Fruit fly (Drosophila melanogaster) whole organism, embryonic: ENCODE results near the gene CG45105.

Experiments used
- Abd-B ChIP-seq: fragments of 200-800 bp; sonication (Bioruptor generic); optimal IDR thresholded peaks from 2 replicates; lab custom pipeline; 2018; ENCODE audit warnings: missing biosample characterization, mild to moderate bottlenecking, missing genetic modification characterization, moderate library complexity
- Awh ChIP-seq: fragments of 200-800 bp; sonication (Bioruptor generic); IDR thresholded peaks from 2 replicates; pipeline ENCODE4, ENCODE4 v1.3.6; 2022; ENCODE audit warnings: missing biosample characterization, missing genetic modification characterization
- BEAF-32 ChIP-seq: fragments of 200-800 bp; sonication (Bioruptor generic); optimal IDR thresholded peaks from 3 replicates; lab custom pipeline; 2017; ENCODE audit warnings: missing biosample characterization, missing genetic modification characterization, mild to moderate bottlenecking, moderate library complexity, missing genetic modification reagents
- C15 ChIP-seq: fragments of 200-800 bp; sonication (Bioruptor generic); IDR thresholded peaks from 3 replicates; pipeline ENCODE4 v1.3.6; 2022; ENCODE audit warnings: missing biosample characterization, missing genetic modification characterization
- CG10274 ChIP-seq: fragments of 200-800 bp; sonication (Bioruptor generic); optimal IDR thresholded peaks from 3 replicates; lab custom pipeline; 2017; ENCODE audit warnings: missing biosample characterization, mild to moderate bottlenecking, missing genetic modification characterization
- CG11504 ChIP-seq: fragments of 200-800 bp; sonication (Bioruptor generic); optimal IDR thresholded peaks from 3 replicates; lab custom pipeline; 2019; ENCODE audit warnings: missing biosample characterization, mild to moderate bottlenecking, missing genetic modification characterization, moderate library complexity
- CG11723 ChIP-seq: fragments of 200-800 bp; sonication (Bioruptor generic); optimal IDR thresholded peaks from 2 replicates; lab custom pipeline; 2017; ENCODE audit warnings: missing biosample characterization, mild to moderate bottlenecking, missing genetic modification characterization
- CG1233 ChIP-seq: fragments of 200-800 bp; sonication (Bioruptor generic); optimal IDR thresholded peaks from 4 replicates; lab custom pipeline; 2018; ENCODE audit warnings: missing biosample characterization, mild to moderate bottlenecking, missing genetic modification characterization
- CG12769 ChIP-seq: fragments of 200-800 bp; sonication (Bioruptor generic); optimal IDR thresholded peaks from 2 replicates; lab custom pipeline; 2019; ENCODE audit warnings: missing biosample characterization, mild to moderate bottlenecking, missing genetic modification characterization, moderate library complexity
- CG13894 ChIP-seq: fragments of 200-800 bp; sonication (Bioruptor generic); optimal IDR thresholded peaks from 3 replicates; lab custom pipeline; 2018; ENCODE audit warnings: missing biosample characterization, mild to moderate bottlenecking, missing genetic modification characterization, moderate library complexity
- CG14667 ChIP-seq: fragments of 200-800 bp; sonication (Bioruptor generic); IDR thresholded peaks from 2 replicates; pipeline ENCODE4 v1.3.6; 2022; ENCODE audit warnings: missing biosample characterization, missing genetic modification characterization
- CG17385 ChIP-seq: fragments of 200-800 bp; sonication (Bioruptor generic); optimal IDR thresholded peaks from 3 replicates; lab custom pipeline; 2018; ENCODE audit warnings: missing biosample characterization, mild to moderate bottlenecking, missing genetic modification characterization
- CG17612 ChIP-seq: fragments of 200-800 bp; sonication (Bioruptor generic); IDR thresholded peaks from 2 replicates; pipeline ENCODE4 v1.3.6; 2022; ENCODE audit warnings: missing biosample characterization, missing genetic modification characterization
- CG1792 ChIP-seq: fragments of 200-800 bp; sonication (Bioruptor generic); optimal IDR thresholded peaks from 2 replicates; lab custom pipeline; 2016; ENCODE audit warnings: missing biosample characterization, missing genetic modification characterization
- CG18476 ChIP-seq: fragments of 200-800 bp; sonication (Bioruptor generic); optimal IDR thresholded peaks from 2 replicates; lab custom pipeline; 2016; ENCODE audit warnings: missing biosample characterization, mild to moderate bottlenecking, missing genetic modification characterization
- CG3281 ChIP-seq: fragments of 200-800 bp; sonication (Bioruptor generic); optimal IDR thresholded peaks from 3 replicates; lab custom pipeline; 2017; ENCODE audit warnings: missing biosample characterization, mild to moderate bottlenecking, missing genetic modification characterization
- CG3726 ChIP-seq: fragments of 200-800 bp; sonication (Bioruptor generic); IDR thresholded peaks from 3 replicates; pipeline ENCODE4, ENCODE4 v1.3.6; 2022; ENCODE audit warnings: missing biosample characterization, missing genetic modification characterization
- CG5245 ChIP-seq: fragments of 200-800 bp; sonication (Bioruptor generic); optimal IDR thresholded peaks from 3 replicates; lab custom pipeline; 2016; ENCODE audit warnings: missing biosample characterization, missing genetic modification characterization
- CG8281 ChIP-seq: fragments of 200-800 bp; sonication (Bioruptor generic); optimal IDR thresholded peaks from 2 replicates; lab custom pipeline; 2018; ENCODE audit warnings: missing biosample characterization, mild to moderate bottlenecking, missing genetic modification characterization, moderate library complexity
- CG9215 ChIP-seq: fragments of 200-800 bp; sonication (Bioruptor generic); IDR thresholded peaks from 2 replicates; pipeline ENCODE4 v1.3.6; 2022; ENCODE audit warnings: missing biosample characterization, missing genetic modification characterization
- CG9727 ChIP-seq: fragments of 200-800 bp; sonication (Bioruptor generic); optimal IDR thresholded peaks from 3 replicates; lab custom pipeline; 2017; ENCODE audit warnings: missing biosample characterization, mild to moderate bottlenecking, missing genetic modification characterization
- Dbx ChIP-seq: fragments of 200-800 bp; sonication (Bioruptor generic); IDR thresholded peaks from 3 replicates; pipeline ENCODE4 v1.3.6; 2022; ENCODE audit warnings: missing biosample characterization, missing genetic modification characterization
- Dll ChIP-seq: fragments of 200-800 bp; sonication (Bioruptor generic); IDR thresholded peaks from 4 replicates; pipeline ENCODE4 v1.3.6; 2022; ENCODE audit warnings: missing biosample characterization, missing genetic modification characterization; ENCODE audit not compliant: partially characterized antibody
- Dref ChIP-seq: fragments of 200-800 bp; sonication (Bioruptor generic); IDR thresholded peaks from 2 replicates; pipeline ENCODE4 v1.3.6; 2022; ENCODE audit warnings: missing biosample characterization, missing genetic modification characterization
- ERR ChIP-seq: fragments of 200-800 bp; sonication (Bioruptor generic); optimal IDR thresholded peaks from 2 replicates; lab custom pipeline; 2016; ENCODE audit warnings: missing biosample characterization, missing genetic modification characterization
- Eip74EF ChIP-seq, 2 experiments: fragments of 200-800 bp in 1 of 2; fragments of >200 bp in 1 of 2; sonication (Bioruptor generic) in 1 of 2; optimal IDR thresholded peaks; 2 replicates each; lab custom pipeline; 2017 to 2019; ENCODE audit warnings: missing biosample characterization in 2 of 2, missing genetic modification characterization in 2 of 2, mild to moderate bottlenecking in 1 of 2, moderate library complexity in 1 of 2
- Ets65A ChIP-seq: fragments of 200-800 bp; sonication (Bioruptor generic); peaks from one replicate; lab custom pipeline; 2016; ENCODE audit warnings: missing biosample characterization, missing genetic modification characterization
- GATAe ChIP-seq: fragments of 200-800 bp; sonication (Bioruptor generic); conservative IDR thresholded peaks from 2 replicates; pipeline ENCODE4 v1.3.6; 2022; ENCODE audit warnings: missing biosample characterization, missing genetic modification characterization
- Gsc ChIP-seq: fragments of 200-800 bp; sonication (Bioruptor generic); IDR thresholded peaks from 2 replicates; pipeline ENCODE4 v1.3.6; 2022; ENCODE audit warnings: missing biosample characterization, missing genetic modification characterization
- Gug ChIP-seq: fragments of 200-800 bp; sonication (Bioruptor generic); IDR thresholded peaks from 4 replicates; pipeline ENCODE4 v1.3.6; 2022; ENCODE audit warnings: missing biosample characterization, missing genetic modification characterization
- Hr78 ChIP-seq, 2 experiments: fragments of 200-800 bp in 1 of 2; fragments of >200 bp in 1 of 2; sonication (Bioruptor generic) in 1 of 2; optimal IDR thresholded peaks; 2 replicates each; lab custom pipeline; 2017 to 2019; ENCODE audit warnings: missing biosample characterization in 2 of 2, missing genetic modification characterization in 2 of 2, mild to moderate bottlenecking in 1 of 2, moderate library complexity in 1 of 2
- NC2α ChIP-seq: fragments of 200-800 bp; sonication (Bioruptor generic); optimal IDR thresholded peaks from 2 replicates; lab custom pipeline; 2016; ENCODE audit warnings: missing biosample characterization, missing genetic modification characterization
- Poxn ChIP-seq: fragments of 200-800 bp; sonication (Bioruptor generic); IDR thresholded peaks from 2 replicates; pipeline ENCODE4 v1.3.6; 2022; ENCODE audit warnings: missing biosample characterization, missing genetic modification characterization
- Rx ChIP-seq: fragments of 200-800 bp; sonication (Bioruptor generic); IDR thresholded peaks from 2 replicates; pipeline ENCODE4 v1.3.6; 2022; ENCODE audit warnings: missing biosample characterization, missing genetic modification characterization
- Sox102F ChIP-seq: fragments of 200-800 bp; sonication (Bioruptor generic); optimal IDR thresholded peaks from 2 replicates; lab custom pipeline; 2018; ENCODE audit warnings: missing biosample characterization, mild to moderate bottlenecking, missing genetic modification characterization, moderate library complexity
- ap ChIP-seq: fragments of 200-800 bp; sonication (Bioruptor generic); IDR thresholded peaks from 2 replicates; pipeline ENCODE4 v1.3.6; 2022; ENCODE audit warnings: missing biosample characterization, missing genetic modification characterization
- az2 ChIP-seq: fragments of 200-800 bp; sonication (Bioruptor generic); optimal IDR thresholded peaks from 3 replicates; lab custom pipeline; 2016; ENCODE audit warnings: missing biosample characterization, missing genetic modification characterization
- croc ChIP-seq: fragments of 200-800 bp; sonication (Bioruptor generic); conservative IDR thresholded peaks from 3 replicates; pipeline ENCODE4 v1.3.6; 2022; ENCODE audit warnings: missing biosample characterization, missing genetic modification characterization
- dysf ChIP-seq: fragments of 200-800 bp; sonication (Bioruptor generic); IDR thresholded peaks from 3 replicates; pipeline ENCODE4 v1.3.6; 2022; ENCODE audit warnings: missing biosample characterization, missing genetic modification characterization
- ewg ChIP-seq: fragments of 200-800 bp; sonication (Bioruptor generic); optimal IDR thresholded peaks from 3 replicates; lab custom pipeline; 2017; ENCODE audit warnings: mild to moderate bottlenecking, missing biosample characterization, missing genetic modification reagents, missing genetic modification characterization
- inv ChIP-seq: fragments of 200-800 bp; sonication (Bioruptor generic); IDR thresholded peaks from 2 replicates; pipeline ENCODE4 v1.3.6; 2022; ENCODE audit warnings: missing biosample characterization, missing genetic modification characterization; ENCODE audit not compliant: partially characterized antibody
- klu ChIP-seq: fragments of 200-800 bp; sonication (Bioruptor generic); IDR thresholded peaks from 2 replicates; pipeline ENCODE4 v1.3.6; 2022; ENCODE audit warnings: missing biosample characterization, missing genetic modification characterization
- phol ChIP-seq: fragments of 200-800 bp; sonication (Bioruptor generic); optimal IDR thresholded peaks from 3 replicates; lab custom pipeline; 2018; ENCODE audit warnings: missing biosample characterization, mild to moderate bottlenecking, missing genetic modification characterization, moderate library complexity
- row ChIP-seq: fragments of 200-800 bp; sonication (Bioruptor generic); IDR thresholded peaks from 3 replicates; pipeline ENCODE4 v1.3.6; 2022; ENCODE audit warnings: missing biosample characterization, missing genetic modification characterization
- sc ChIP-seq, 3 experiments: fragments of >200 bp in 2 of 3; fragments of 200-800 bp in 1 of 3; sonication (Bioruptor generic) in 1 of 3; optimal IDR thresholded peaks; 2 replicates in 2 of 3; 3 replicates in 1 of 3; lab custom pipeline; 2017; ENCODE audit warnings: mild to moderate bottlenecking in 1 of 3, missing biosample characterization in 1 of 3, missing genetic modification characterization in 1 of 3, missing genetic modification reagents in 1 of 3
- sim ChIP-seq: fragments of 200-800 bp; sonication (Bioruptor generic); IDR thresholded peaks from 2 replicates; pipeline ENCODE4 v1.3.6; 2022; ENCODE audit warnings: missing biosample characterization, missing genetic modification characterization
- sug ChIP-seq: fragments of 200-800 bp; optimal IDR thresholded peaks from 2 replicates; lab custom pipeline; 2019; ENCODE audit warnings: missing biosample characterization, mild to moderate bottlenecking, missing genetic modification characterization, moderate library complexity
- tna ChIP-seq: fragments of 200-800 bp; sonication (Bioruptor generic); IDR thresholded peaks from 2 replicates; pipeline ENCODE4 v1.3.6; 2022; ENCODE audit warnings: missing biosample characterization, missing genetic modification characterization; ENCODE audit not compliant: partially characterized antibody
- tup ChIP-seq: fragments of 200-800 bp; sonication (Bioruptor generic); optimal IDR thresholded peaks from 2 replicates; lab custom pipeline; 2016; ENCODE audit warnings: missing biosample characterization, mild to moderate bottlenecking, missing genetic modification characterization, moderate library complexity
- unc-4 ChIP-seq: fragments of 200-800 bp; sonication (Bioruptor generic); IDR thresholded peaks from 2 replicates; pipeline ENCODE4 v1.3.6; 2022; ENCODE audit warnings: missing biosample characterization, missing genetic modification characterization; ENCODE audit not compliant: partially characterized antibody
- usp ChIP-seq: fragments of >200 bp; optimal IDR thresholded peaks from 2 replicates; lab custom pipeline; 2017; ENCODE audit warnings: missing biosample characterization, missing genetic modification characterization

CG45105 gene

DNA sequence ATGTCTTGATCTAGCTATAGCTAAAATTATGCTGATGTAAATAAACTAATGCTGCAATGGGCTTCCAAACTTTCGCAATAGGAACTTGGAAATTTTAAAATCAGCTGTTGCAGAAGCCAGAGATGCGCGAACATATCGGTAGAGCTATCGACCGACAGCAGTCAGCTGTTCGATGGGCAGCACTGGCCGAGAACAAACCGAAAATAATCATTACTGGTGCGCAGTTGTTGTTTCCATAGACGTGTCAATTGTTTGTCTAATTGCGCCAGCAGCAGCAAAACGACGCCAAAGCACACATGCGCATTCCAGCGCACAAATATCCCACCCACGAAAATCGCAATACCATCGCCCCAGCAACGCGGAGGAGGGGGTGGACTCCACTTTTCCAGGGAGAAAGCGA lies 17.1 kb upstream of the CG45105 start, which contains the start of gene Sap47 (continued):
- TF ChIP-seq ap (GFP tag; lab: Robert Waterston, UW) (no peak), ERR (GFP tag; lab: Kevin White, UChicago) (no peak), croc (GFP tag; lab: Robert Waterston, UW) (no peak), Dref (GFP tag; lab: Robert Waterston, UW) (peak; percentile 64), CG9727 (GFP tag; lab: Kevin White, UChicago) (no peak), Hr78 (GFP tag; optimal IDR thresholded peaks at IDR 0.05; lab: Kevin White, UChicago) (no peak), C15 (GFP tag; lab: Robert Waterston, UW) (no peak), az2 (GFP tag; lab: Kevin White, UChicago) (no peak), CG12769 (tag; lab: Kevin White, UChicago) (peak; percentile 57), Ets65A (GFP tag; lab: Kevin White, UChicago) (no peak), Gsc (no peak), Sox102F (GFP tag; lab: Kevin White, UChicago) (no peak), sug (tag; lab: Kevin White, UChicago) (peak; percentile 31), CG14667 (no peak), CG13894 (peak; percentile 23), BEAF-32 (peak; percentile 83), CG1792 (GFP tag; lab: Kevin White, UChicago) (no peak), ewg (GFP tag; lab: Kevin White, UChicago) (peak; percentile 97), phol (tag; lab: Kevin White, UChicago) (no peak), CG5245 (no peak), Poxn (no peak), CG10274 (GFP tag; lab: Kevin White, UChicago) (no peak), tna (GFP tag; lab: Robert Waterston, UW) (peak; percentile 66), Abd-B (GFP tag; lab: Kevin White, UChicago) (no peak), NC2α (no peak), CG3726 (GFP tag; lab: Robert Waterston, UW) (no peak), CG11723 (GFP tag; lab: Kevin White, UChicago) (no peak), CG8281 (tag; lab: Kevin White, UChicago) (no peak), CG3281 (no peak), CG18476 (GFP tag; lab: Kevin White, UChicago) (no peak), sim (no peak), Gug (GFP tag; lab: Robert Waterston, UW) (no peak), Eip74EF (GFP tag; optimal IDR thresholded peaks at IDR 0.05; lab: Kevin White, UChicago) (no peak), row (peak; percentile 54; the same call in 2 of the 3 replicates), Dbx (peak; percentile 58; the same call in 1 of the 3 replicates), inv (GFP tag; lab: Robert Waterston, UW) (peak; percentile 65), usp (no peak), CG17612 (no peak), Awh (GFP tag; lab: Robert Waterston, UW) (no peak), Dll (GFP tag; lab: Robert Waterston, UW) (peak; percentile 84), CG9215 (GFP tag; lab: Robert Waterston, UW) (no peak), CG11504 (tag; lab: Kevin White, UChicago) (no peak), unc-4 (GFP tag; lab: Robert Waterston, UW) (peak; percentile 84), tup (GFP tag; lab: Kevin White, UChicago) (no peak), GATAe (no peak), Rx (GFP tag; lab: Robert Waterston, UW) (no peak), CG1233 (no peak), dysf (no peak), CG17385 (GFP tag; lab: Kevin White, UChicago) (no peak), sc (optimal IDR thresholded peaks at IDR 0.05; lab: Kevin White, UChicago) (no peak), sc (GFP tag; optimal IDR thresholded peaks at IDR 0.05; lab: Kevin White, UChicago) (no peak), klu (GFP tag; lab: Robert Waterston, UW) (no peak)
